Worm (Caenorhabditis elegans) whole organism, L2 larva: ENCODE measurements around the gene E02H4.4.

ENCODE experiments used
- C34F6.9 ChIP-seq: fragments of 150-350 bp; optimal IDR thresholded peaks from 2 replicates; lab custom pipeline; 2014; ENCODE audit warnings: missing biosample characterization, missing genetic modification characterization
- F13H6.1 ChIP-seq: sonication (generic microtip); optimal IDR thresholded peaks from 2 replicates; lab custom pipeline; 2016; ENCODE audit warnings: missing genetic modification characterization, missing compliant biosample characterization
- R02D3.7 ChIP-seq: fragments of 150-350 bp; optimal IDR thresholded peaks from 2 replicates; lab custom pipeline; 2014; ENCODE audit warnings: missing biosample characterization, missing genetic modification characterization
- Y55F3AM.14 ChIP-seq: fragments of 200-800 bp; sonication (Bioruptor generic); optimal IDR thresholded peaks from 2 replicates; lab custom pipeline; 2018; ENCODE audit warnings: mild to moderate bottlenecking, missing genetic modification characterization, missing compliant biosample characterization
- ZK546.5 ChIP-seq: sonication (generic microtip); optimal IDR thresholded peaks from 2 replicates; lab custom pipeline; 2017; ENCODE audit warnings: missing biosample characterization, missing genetic modification characterization
- alr-1 ChIP-seq: fragments of 150-350 bp; optimal IDR thresholded peaks from 2 replicates; lab custom pipeline; 2014; ENCODE audit warnings: missing biosample characterization, missing genetic modification characterization
- aly-2 ChIP-seq: fragments of 150-350 bp; optimal IDR thresholded peaks from 2 replicates; lab custom pipeline; 2014; ENCODE audit warnings: missing biosample characterization, missing genetic modification characterization
- ama-1 ChIP-seq: fragments of 150-350 bp; optimal IDR thresholded peaks from 2 replicates; lab custom pipeline; 2018; ENCODE audit warnings: inconsistent platforms
- blmp-1 ChIP-seq: sonication (generic microtip); optimal IDR thresholded peaks from 2 replicates; lab custom pipeline; 2017; ENCODE audit warnings: missing genetic modification characterization, mild to moderate bottlenecking, missing compliant biosample characterization, antibody characterized with exemption, moderate library complexity; ENCODE audit not compliant: insufficient read depth
- ceh-16 ChIP-seq: fragments of 150-350 bp; optimal IDR thresholded peaks from 2 replicates; lab custom pipeline; 2014; ENCODE audit warnings: missing biosample characterization, missing genetic modification characterization
- ceh-82 ChIP-seq: fragments of 150-350 bp; optimal IDR thresholded peaks from 2 replicates; lab custom pipeline; 2014; ENCODE audit warnings: missing biosample characterization, missing genetic modification characterization
- crh-2 ChIP-seq: sonication (generic microtip); optimal IDR thresholded peaks from 2 replicates; lab custom pipeline; 2017; ENCODE audit warnings: missing biosample characterization, missing genetic modification characterization
- dmd-4 ChIP-seq: sonication (generic microtip); optimal IDR thresholded peaks from 2 replicates; lab custom pipeline; 2017; ENCODE audit warnings: missing biosample characterization, missing genetic modification characterization
- egl-27 ChIP-seq: sonication (generic microtip); optimal IDR thresholded peaks from 3 replicates; lab custom pipeline; 2017; ENCODE audit warnings: missing biosample characterization, missing genetic modification reagents, missing genetic modification characterization
- elt-1 ChIP-seq: fragments of 150-350 bp; optimal IDR thresholded peaks from 2 replicates; lab custom pipeline; 2014; ENCODE audit warnings: missing biosample characterization, missing genetic modification characterization
- elt-3 ChIP-seq: sonication (generic microtip); optimal IDR thresholded peaks from 2 replicates; lab custom pipeline; 2017; ENCODE audit warnings: missing biosample characterization, missing genetic modification characterization
- fos-1 ChIP-seq: fragments of 150-350 bp; optimal IDR thresholded peaks from 2 replicates; lab custom pipeline; 2014; ENCODE audit warnings: missing biosample characterization, missing genetic modification characterization
- gmeb-1 ChIP-seq: fragments of 150-350 bp; optimal IDR thresholded peaks from 2 replicates; lab custom pipeline; 2014; ENCODE audit warnings: missing biosample characterization, missing genetic modification characterization
- lin-11 ChIP-seq: fragments of 150-350 bp; sonication (generic microtip); optimal IDR thresholded peaks from 2 replicates; lab custom pipeline; 2014; ENCODE audit warnings: missing biosample characterization, missing genetic modification characterization, inconsistent platforms, mixed read lengths
- lin-13 ChIP-seq: fragments of 150-350 bp; optimal IDR thresholded peaks from 2 replicates; lab custom pipeline; 2014; ENCODE audit warnings: missing biosample characterization, missing genetic modification reagents, missing genetic modification characterization
- lin-39 ChIP-seq: fragments of 150-350 bp; optimal IDR thresholded peaks from 2 replicates; lab custom pipeline; 2014; ENCODE audit warnings: missing biosample characterization, missing genetic modification reagents, missing genetic modification characterization
- lsy-2 ChIP-seq, 2 experiments: fragments of 150-350 bp in 1 of 2; sonication (generic microtip) in 1 of 2; optimal IDR thresholded peaks; 2 replicates each; lab custom pipeline; 2014 to 2017; ENCODE audit warnings: missing biosample characterization in 2 of 2, missing genetic modification characterization in 2 of 2
- mab-5 ChIP-seq: fragments of 150-350 bp; optimal IDR thresholded peaks from 2 replicates; lab custom pipeline; 2014; ENCODE audit warnings: missing biosample characterization, missing genetic modification characterization
- mbf-1 ChIP-seq: sonication (generic microtip); optimal IDR thresholded peaks from 2 replicates; lab custom pipeline; 2017; ENCODE audit warnings: missing biosample characterization, missing genetic modification characterization
- mdl-1 ChIP-seq, 2 experiments: fragments of 150-350 bp in 1 of 2; sonication (generic microtip) in 1 of 2; optimal IDR thresholded peaks; 2 replicates each; lab custom pipeline; 2017; ENCODE audit warnings: missing biosample characterization in 2 of 2, missing genetic modification characterization in 2 of 2
- nhr-10 ChIP-seq: sonication (generic microtip); optimal IDR thresholded peaks from 2 replicates; lab custom pipeline; 2017; ENCODE audit warnings: missing biosample characterization, missing genetic modification characterization
- nhr-11 ChIP-seq: fragments of 150-350 bp; optimal IDR thresholded peaks from 2 replicates; lab custom pipeline; 2014; ENCODE audit warnings: missing biosample characterization, missing genetic modification characterization
- nhr-12 ChIP-seq: fragments of 150-350 bp; optimal IDR thresholded peaks from 2 replicates; lab custom pipeline; 2014; ENCODE audit warnings: missing biosample characterization, missing genetic modification characterization
- nhr-129 ChIP-seq: fragments of 150-350 bp; optimal IDR thresholded peaks from 2 replicates; lab custom pipeline; 2014; ENCODE audit warnings: missing biosample characterization, missing genetic modification characterization
- nhr-21 ChIP-seq: fragments of 150-350 bp; optimal IDR thresholded peaks from 2 replicates; lab custom pipeline; 2014; ENCODE audit warnings: missing biosample characterization, missing genetic modification characterization
- nhr-23 ChIP-seq: fragments of 150-350 bp; optimal IDR thresholded peaks from 2 replicates; lab custom pipeline; 2014; ENCODE audit warnings: missing biosample characterization, missing genetic modification reagents, missing genetic modification characterization
- nhr-237 ChIP-seq: fragments of 150-350 bp; optimal IDR thresholded peaks from 2 replicates; lab custom pipeline; 2014; ENCODE audit warnings: missing biosample characterization, missing genetic modification characterization
- nhr-25 ChIP-seq: fragments of 150-350 bp; sonication (generic microtip); optimal IDR thresholded peaks from 3 replicates; lab custom pipeline; 2014; ENCODE audit warnings: missing biosample characterization, missing genetic modification characterization
- nhr-6 ChIP-seq: fragments of 150-350 bp; optimal IDR thresholded peaks from 2 replicates; lab custom pipeline; 2014; ENCODE audit warnings: missing biosample characterization, missing genetic modification characterization
- nhr-77 ChIP-seq: fragments of 150-350 bp; optimal IDR thresholded peaks from 2 replicates; lab custom pipeline; 2014; ENCODE audit warnings: missing biosample characterization, missing genetic modification characterization
- peb-1 ChIP-seq: fragments of 150-350 bp; optimal IDR thresholded peaks from 2 replicates; lab custom pipeline; 2014; ENCODE audit warnings: missing biosample characterization, missing genetic modification characterization
- sem-4 ChIP-seq: fragments of 150-350 bp; optimal IDR thresholded peaks from 2 replicates; lab custom pipeline; 2014; ENCODE audit warnings: missing biosample characterization, missing genetic modification reagents, missing genetic modification characterization
- skn-1 ChIP-seq: sonication (generic microtip); optimal IDR thresholded peaks from 2 replicates; lab custom pipeline; 2017; ENCODE audit warnings: missing biosample characterization, missing genetic modification characterization
- sma-3 ChIP-seq: sonication (generic microtip); optimal IDR thresholded peaks from 2 replicates; lab custom pipeline; 2016; ENCODE audit warnings: missing genetic modification reagents, missing genetic modification characterization, missing compliant biosample characterization
- sma-9 ChIP-seq, 2 experiments: fragments of 150-350 bp in 1 of 2; sonication (generic microtip) in 1 of 2; optimal IDR thresholded peaks; 2 replicates each; lab custom pipeline; 2014 to 2016; ENCODE audit warnings: missing genetic modification characterization in 2 of 2, mild to moderate bottlenecking in 1 of 2, missing biosample characterization in 1 of 2, missing compliant biosample characterization in 1 of 2, missing genetic modification reagents in 1 of 2, moderate library complexity in 1 of 2
- snpc-4 ChIP-seq: fragments of 150-350 bp; optimal IDR thresholded peaks from 2 replicates; lab custom pipeline; 2014; ENCODE audit warnings: missing biosample characterization, missing genetic modification characterization
- unc-39 ChIP-seq: fragments of 150-350 bp; optimal IDR thresholded peaks from 2 replicates; lab custom pipeline; 2014; ENCODE audit warnings: missing biosample characterization, missing genetic modification characterization
- unc-55 ChIP-seq: fragments of 150-350 bp; sonication (generic microtip); optimal IDR thresholded peaks from 3 replicates; lab custom pipeline; 2014; ENCODE audit warnings: missing biosample characterization, missing genetic modification reagents, missing genetic modification characterization
- unc-62 ChIP-seq: fragments of 150-350 bp; optimal IDR thresholded peaks from 2 replicates; lab custom pipeline; 2014; ENCODE audit warnings: missing biosample characterization, missing genetic modification reagents, missing genetic modification characterization
- zag-1 ChIP-seq: fragments of 150-350 bp; optimal IDR thresholded peaks from 2 replicates; lab custom pipeline; 2014; ENCODE audit warnings: missing biosample characterization, missing genetic modification characterization
- ztf-1 ChIP-seq: fragments of 200-800 bp; sonication (Bioruptor generic); conservative IDR thresholded peaks from 2 replicates; pipeline ENCODE4 v1.3.6; 2022; ENCODE audit warnings: missing genetic modification characterization, missing compliant biosample characterization
- ztf-11 ChIP-seq: sonication (generic microtip); optimal IDR thresholded peaks from 2 replicates; lab custom pipeline; 2017; ENCODE audit warnings: missing biosample characterization, missing genetic modification characterization
- ztf-4 ChIP-seq: fragments of 150-350 bp; optimal IDR thresholded peaks from 2 replicates; lab custom pipeline; 2014; ENCODE audit warnings: missing biosample characterization, missing genetic modification characterization

The E02H4.4 gene

DNA sequence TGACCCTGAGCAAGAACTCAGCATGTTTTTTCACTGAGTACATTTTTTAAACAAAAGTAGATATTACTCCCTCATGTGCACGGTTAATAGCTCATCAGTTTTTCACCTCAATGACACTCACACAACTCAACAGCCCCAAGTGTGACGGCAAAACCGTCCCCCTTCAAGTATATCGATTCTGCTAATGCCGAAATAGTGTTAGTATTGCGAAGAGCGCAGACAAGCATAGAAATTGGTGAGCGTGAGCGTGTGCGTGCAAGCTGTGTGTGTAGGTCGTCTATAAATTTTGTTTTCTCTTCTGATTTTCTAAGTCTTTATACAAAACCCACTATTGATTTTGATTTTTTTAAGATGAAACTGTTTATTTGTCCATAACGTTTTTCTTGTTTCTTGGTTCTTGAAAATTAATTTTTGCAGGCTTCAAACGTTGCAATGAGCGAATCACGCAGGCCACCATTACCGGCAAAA is 19.4 kb upstream of the E02H4.4 start, which contains the start of gene K04C1.2:
Gene K04C1.2, plus strand, starts transcription at position 418 of the 468 bp plus-strand sequence.
- no peak for TF ChIP-seq ztf-4 (tag; lab: Kevin White, UChicago)
- TF ChIP-seq mdl-1 (tag; optimal IDR thresholded peaks at IDR 0.05; lab: Kevin White, UChicago), result no peak
- no peak for TF ChIP-seq nhr-10 (tag; lab: Kevin White, UChicago)
- TF ChIP-seq fos-1 (tag; lab: Kevin White, UChicago), result peak; percentile 35
- no peak for TF ChIP-seq ztf-1 (GFP tag; lab: Robert Waterston, UW)
- no peak for TF ChIP-seq mab-5
- no peak for TF ChIP-seq lin-13 (GFP tag; lab: Kevin White, UChicago)
- no peak for TF ChIP-seq ama-1
- no peak for TF ChIP-seq zag-1 (tag; lab: Kevin White, UChicago)
- TF ChIP-seq nhr-21 (tag; lab: Kevin White, UChicago), result no peak
- no peak for TF ChIP-seq mbf-1
- no peak for TF ChIP-seq snpc-4 (tag; lab: Kevin White, UChicago)
- no peak for TF ChIP-seq unc-39
- peak; percentile 78 for TF ChIP-seq C34F6.9
- peak; percentile 9 for TF ChIP-seq blmp-1 (tag; lab: Kevin White, UChicago)
- no peak for TF ChIP-seq sma-3 (GFP tag; lab: Kevin White, UChicago)
- TF ChIP-seq nhr-77, result no peak
- peak; percentile 46 for TF ChIP-seq nhr-25 (tag; lab: Kevin White, UChicago)
- peak; percentile 79 for TF ChIP-seq nhr-129 (tag; lab: Kevin White, UChicago)
- TF ChIP-seq unc-55 (GFP tag; lab: Kevin White, UChicago), result peak; percentile 66
- no peak for TF ChIP-seq peb-1 (tag; lab: Kevin White, UChicago)
- no peak for TF ChIP-seq ceh-16 (tag; lab: Kevin White, UChicago)
- TF ChIP-seq F13H6.1 (tag; lab: Kevin White, UChicago), result peak; percentile 39
- TF ChIP-seq nhr-12 (tag; lab: Kevin White, UChicago), result no peak
- no peak for TF ChIP-seq skn-1 (tag; lab: Kevin White, UChicago)
- TF ChIP-seq unc-62, result no peak
- TF ChIP-seq aly-2 (tag; lab: Kevin White, UChicago), result no peak
- TF ChIP-seq R02D3.7, result no peak
- no peak for TF ChIP-seq elt-3
- no peak for TF ChIP-seq elt-1
- TF ChIP-seq lin-11 (tag; lab: Kevin White, UChicago), result no peak
- TF ChIP-seq gmeb-1 (tag; lab: Kevin White, UChicago), result no peak
- peak; percentile 27 for TF ChIP-seq crh-2 (tag; lab: Kevin White, UChicago)
- no peak for TF ChIP-seq sem-4 (tag; lab: Kevin White, UChicago)
- TF ChIP-seq egl-27 (tag; lab: Kevin White, UChicago), result no peak
- no peak for TF ChIP-seq ceh-82 (tag; lab: Kevin White, UChicago)
- TF ChIP-seq nhr-237 (tag; lab: Kevin White, UChicago), result no peak
- peak in 1 of 2 experiments; percentile 51 for TF ChIP-seq lsy-2 (tag; optimal IDR thresholded peaks at IDR 0.05; lab: Kevin White, UChicago)
- no peak for TF ChIP-seq lin-39 (tag; lab: Kevin White, UChicago)
- TF ChIP-seq ZK546.5, result no peak
- no peak for TF ChIP-seq Y55F3AM.14 (GFP tag; lab: Kevin White, UChicago)
- no peak for TF ChIP-seq nhr-23 (tag; lab: Kevin White, UChicago)
- TF ChIP-seq nhr-6 (tag; lab: Kevin White, UChicago), result no peak
- TF ChIP-seq dmd-4 (tag; lab: Kevin White, UChicago), result no peak
- TF ChIP-seq alr-1 (tag; lab: Kevin White, UChicago), result no peak
- no peak for TF ChIP-seq nhr-11
- peak; percentile 15 for TF ChIP-seq sma-9 (GFP tag; optimal IDR thresholded peaks at IDR 0.05; lab: Kevin White, UChicago)
- TF ChIP-seq sma-9 (tag; optimal IDR thresholded peaks at IDR 0.05; lab: Kevin White, UChicago), result no peak
- no peak for TF ChIP-seq ztf-11
